Worm (Caenorhabditis elegans) whole organism, L3 larva: ENCODE data around the gene hst-3.2.

Experiments used
- R02D3.7 ChIP-seq: fragments of 150-350 bp; optimal IDR thresholded peaks from 2 replicates; lab custom pipeline; 2014; ENCODE audit warnings: missing biosample characterization, missing genetic modification characterization
- ZK546.5 ChIP-seq: sonication (generic microtip); optimal IDR thresholded peaks from 2 replicates; lab custom pipeline; 2017; ENCODE audit warnings: missing biosample characterization, missing genetic modification characterization
- ama-1 ChIP-seq: fragments of 150-350 bp; optimal IDR thresholded peaks from 2 replicates; lab custom pipeline; 2018
- ceh-16 ChIP-seq: sonication (generic microtip); optimal IDR thresholded peaks from 2 replicates; lab custom pipeline; 2017; ENCODE audit warnings: missing biosample characterization, missing genetic modification characterization
- ceh-82 ChIP-seq: fragments of 150-350 bp; optimal IDR thresholded peaks from 2 replicates; lab custom pipeline; 2014; ENCODE audit warnings: missing biosample characterization, missing genetic modification characterization
- daf-12 ChIP-seq: fragments of 150-350 bp; optimal IDR thresholded peaks from 2 replicates; lab custom pipeline; 2014; ENCODE audit warnings: missing biosample characterization, missing genetic modification reagents, missing genetic modification characterization
- egl-27 ChIP-seq: sonication (generic microtip); optimal IDR thresholded peaks from 4 replicates; lab custom pipeline; 2017; ENCODE audit warnings: missing biosample characterization, missing genetic modification reagents, missing genetic modification characterization
- elt-1 ChIP-seq: fragments of 150-350 bp; optimal IDR thresholded peaks from 2 replicates; lab custom pipeline; 2014; ENCODE audit warnings: missing biosample characterization, missing genetic modification characterization
- elt-3 ChIP-seq, 3 experiments: fragments of 150-350 bp in 1 of 3; sonication (generic microtip) in 2 of 3; optimal IDR thresholded peaks; 2 replicates in 2 of 3; 4 replicates in 1 of 3; lab custom pipeline; 2014 to 2017; ENCODE audit warnings: missing biosample characterization in 3 of 3, missing genetic modification characterization in 3 of 3
- eor-1 ChIP-seq, 2 experiments: fragments of 150-350 bp; optimal IDR thresholded peaks; 2 replicates each; lab custom pipeline; 2014 to 2018; ENCODE audit warnings: missing biosample characterization in 2 of 2, missing genetic modification characterization in 2 of 2
- fkh-10 ChIP-seq: sonication (generic microtip); optimal IDR thresholded peaks from 2 replicates; lab custom pipeline; 2017; ENCODE audit warnings: missing biosample characterization, missing genetic modification reagents, missing genetic modification characterization
- fkh-2 ChIP-seq: fragments of 150-350 bp; optimal IDR thresholded peaks from 2 replicates; lab custom pipeline; 2014; ENCODE audit warnings: missing biosample characterization, missing genetic modification reagents, missing genetic modification characterization
- fos-1 ChIP-seq: fragments of 150-350 bp; optimal IDR thresholded peaks from 2 replicates; lab custom pipeline; 2014; ENCODE audit warnings: missing biosample characterization, missing genetic modification characterization
- hmg-11 ChIP-seq: sonication (generic microtip); optimal IDR thresholded peaks from 2 replicates; lab custom pipeline; 2016; ENCODE audit warnings: missing genetic modification characterization, missing compliant biosample characterization
- jun-1 ChIP-seq: fragments of 150-350 bp; optimal IDR thresholded peaks from 2 replicates; lab custom pipeline; 2014; ENCODE audit warnings: missing biosample characterization, missing genetic modification reagents, missing genetic modification characterization
- lin-15B ChIP-seq: fragments of 150-350 bp; optimal IDR thresholded peaks from 2 replicates; lab custom pipeline; 2014; ENCODE audit warnings: missing biosample characterization, missing genetic modification characterization
- mml-1 ChIP-seq: fragments of 150-350 bp; sonication (generic microtip); optimal IDR thresholded peaks from 3 replicates; lab custom pipeline; 2014; ENCODE audit warnings: missing biosample characterization, missing genetic modification characterization
- nhr-11 ChIP-seq: fragments of 150-350 bp; optimal IDR thresholded peaks from 2 replicates; lab custom pipeline; 2014; ENCODE audit warnings: missing biosample characterization, missing genetic modification characterization
- nhr-23 ChIP-seq: fragments of 150-350 bp; optimal IDR thresholded peaks from 2 replicates; lab custom pipeline; 2014; ENCODE audit warnings: missing biosample characterization, missing genetic modification reagents, missing genetic modification characterization
- nhr-237 ChIP-seq: fragments of 150-350 bp; optimal IDR thresholded peaks from 2 replicates; lab custom pipeline; 2014; ENCODE audit warnings: missing biosample characterization, missing genetic modification characterization
- nhr-25 ChIP-seq: sonication (generic microtip); optimal IDR thresholded peaks from 2 replicates; lab custom pipeline; 2017; ENCODE audit warnings: missing biosample characterization, missing genetic modification characterization
- nhr-28 ChIP-seq: fragments of 150-350 bp; optimal IDR thresholded peaks from 2 replicates; lab custom pipeline; 2014; ENCODE audit warnings: missing biosample characterization, missing genetic modification characterization
- nhr-67 ChIP-seq: fragments of 150-350 bp; optimal IDR thresholded peaks from 2 replicates; lab custom pipeline; 2014; ENCODE audit warnings: missing biosample characterization, missing genetic modification characterization
- nhr-76 ChIP-seq: fragments of 150-350 bp; sonication (generic microtip); optimal IDR thresholded peaks from 5 replicates; lab custom pipeline; 2014; ENCODE audit warnings: missing biosample characterization, missing genetic modification characterization
- nhr-77 ChIP-seq: fragments of 150-350 bp; optimal IDR thresholded peaks from 2 replicates; lab custom pipeline; 2014; ENCODE audit warnings: missing biosample characterization, missing genetic modification characterization
- pha-4 ChIP-seq: fragments of 150-350 bp; optimal IDR thresholded peaks from 2 replicates; lab custom pipeline; 2014; ENCODE audit warnings: missing biosample characterization, missing genetic modification reagents, missing genetic modification characterization
- pqm-1 ChIP-seq: fragments of 150-350 bp; optimal IDR thresholded peaks from 2 replicates; lab custom pipeline; 2017; ENCODE audit warnings: missing biosample characterization, missing genetic modification characterization, inconsistent platforms
- sea-2 ChIP-seq: fragments of 150-350 bp; sonication (generic microtip); optimal IDR thresholded peaks from 4 replicates; lab custom pipeline; 2014; ENCODE audit warnings: missing biosample characterization, missing genetic modification reagents, missing genetic modification characterization
- skn-1 ChIP-seq: fragments of 150-350 bp; optimal IDR thresholded peaks from 2 replicates; lab custom pipeline; 2014; ENCODE audit warnings: missing biosample characterization, missing genetic modification characterization
- tbx-2 ChIP-seq: sonication (generic microtip); optimal IDR thresholded peaks from 2 replicates; lab custom pipeline; 2016; ENCODE audit warnings: mild to moderate bottlenecking, missing genetic modification characterization, missing compliant biosample characterization
- unc-39 ChIP-seq: sonication (generic microtip); optimal IDR thresholded peaks from 4 replicates; lab custom pipeline; 2017; ENCODE audit warnings: missing biosample characterization, missing genetic modification characterization
- unc-62 ChIP-seq: fragments of 150-350 bp; sonication (generic microtip); optimal IDR thresholded peaks from 4 replicates; lab custom pipeline; 2014; ENCODE audit warnings: missing biosample characterization, missing genetic modification reagents, missing genetic modification characterization
- ztf-11 ChIP-seq: fragments of 150-350 bp; optimal IDR thresholded peaks from 2 replicates; lab custom pipeline; 2014; ENCODE audit warnings: missing biosample characterization, missing genetic modification characterization

hst-3.2 gene

DNA sequence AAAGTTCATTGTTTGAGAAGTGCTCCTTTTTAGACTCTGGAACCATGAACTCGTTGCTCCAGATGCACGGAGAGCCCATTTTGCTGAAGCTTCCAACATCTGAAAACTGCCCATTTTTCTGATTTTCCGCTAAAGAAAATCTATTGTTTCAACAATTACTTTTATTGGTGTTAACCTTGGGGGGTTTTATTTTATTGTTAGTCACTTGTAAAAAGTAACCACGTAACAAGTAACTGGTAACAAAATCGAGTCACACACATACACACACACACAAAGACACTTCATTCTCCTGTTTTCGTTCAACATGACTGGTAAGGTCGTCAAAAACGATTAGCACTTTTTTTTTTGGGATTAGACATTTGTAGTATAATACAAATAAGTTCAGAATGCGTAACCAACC is 46.4 kb downstream of the hst-3.2 start:
- TF ChIP-seq egl-27 (tag; lab: Kevin White, UChicago) (no peak), nhr-77 (tag; lab: Kevin White, UChicago) (no peak), ceh-82 (tag; lab: Kevin White, UChicago) (no peak), elt-3 (tag; optimal IDR thresholded peaks at IDR 0.05; lab: Kevin White, UChicago) (no peak), nhr-23 (tag; lab: Kevin White, UChicago) (no peak), nhr-28 (no peak), unc-39 (tag; lab: Kevin White, UChicago) (no peak), ZK546.5 (tag; lab: Kevin White, UChicago) (no peak), eor-1 (tag; optimal IDR thresholded peaks at IDR 0.05; lab: Kevin White, UChicago) (no peak), lin-15B (tag; lab: Kevin White, UChicago) (no peak), nhr-25 (no peak), elt-1 (tag; lab: Kevin White, UChicago) (no peak), pqm-1 (tag; lab: Kevin White, UChicago) (no peak), nhr-76 (tag; lab: Kevin White, UChicago) (no peak), hmg-11 (tag; lab: Kevin White, UChicago) (no peak), unc-62 (GFP tag; lab: Kevin White, UChicago) (no peak), nhr-237 (tag; lab: Kevin White, UChicago) (no peak), fos-1 (tag; lab: Kevin White, UChicago) (no peak), ztf-11 (tag; lab: Kevin White, UChicago) (no peak), nhr-67 (tag; lab: Kevin White, UChicago) (no peak)
- TF ChIP-seq, all 47 proteins: peak for 0

ce11 chrX:2874598-2874997 is 49.2 kb downstream of the hst-3.2 start:
- TF ChIP-seq ceh-16 (tag; lab: Kevin White, UChicago) (no peak), nhr-11 (tag; lab: Kevin White, UChicago) (no peak), fos-1 (tag; lab: Kevin White, UChicago) (no peak), unc-62 (GFP tag; lab: Kevin White, UChicago) (no peak), nhr-77 (tag; lab: Kevin White, UChicago) (no peak), skn-1 (no peak), eor-1 (tag; optimal IDR thresholded peaks at IDR 0.05; lab: Kevin White, UChicago) (no peak), fkh-10 (GFP tag; lab: Kevin White, UChicago) (no peak), jun-1 (tag; lab: Kevin White, UChicago) (no peak), ZK546.5 (tag; lab: Kevin White, UChicago) (no peak), nhr-67 (tag; lab: Kevin White, UChicago) (no peak), sea-2 (GFP tag; lab: Kevin White, UChicago) (no peak), ama-1 (lab: Kevin White, UChicago) (no peak), elt-1 (tag; lab: Kevin White, UChicago) (no peak), ztf-11 (tag; lab: Kevin White, UChicago) (no peak), nhr-23 (tag; lab: Kevin White, UChicago) (no peak), tbx-2 (tag; lab: Kevin White, UChicago) (no peak), R02D3.7 (no peak), fkh-2 (no peak)

- TF ChIP-seq nhr-23 (tag; lab: Kevin White, UChicago) (peak; percentile 51), mml-1 (tag; lab: Kevin White, UChicago) (no peak)
Observed at ce11 chrX:2873272-2873671, 50.5 kb downstream of the hst-3.2 start.

DNA sequence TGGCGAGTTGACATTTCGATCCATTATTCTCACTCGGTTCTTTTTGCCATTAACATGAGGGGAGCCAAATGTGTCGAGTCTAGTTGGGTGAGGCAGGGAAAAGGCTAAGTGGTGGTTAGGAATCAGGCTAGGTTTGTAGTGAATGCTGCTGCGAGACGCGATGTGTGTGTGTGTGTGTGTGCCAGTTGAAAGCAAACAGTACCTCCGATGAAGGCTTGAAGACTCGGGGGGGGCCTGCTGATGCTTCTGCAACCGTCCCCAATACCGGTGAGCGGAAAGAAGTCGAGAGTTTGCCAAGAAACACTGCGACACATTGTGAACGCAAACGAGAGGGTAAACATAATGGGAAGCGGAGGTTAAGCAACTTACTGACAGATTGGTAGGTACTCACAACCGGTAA is 52.8 kb downstream of the hst-3.2 start, which contains the start of gene F53B3.3:
Gene F53B3.3 (minus strand): TSS at position 101 of the 400 bp plus-strand sequence.
- TF ChIP-seq daf-12 (tag; lab: Kevin White, UChicago), result no peak
- peak; percentile 43 for TF ChIP-seq pha-4 (tag; lab: Kevin White, UChicago)
